Fruit fly (Drosophila melanogaster) whole organism, wandering third instar larva: Measurements from ENCODE around the gene Polr3I.
A peak's percentile ranks its signal among the peaks of the same experiment; 100 is the strongest.

Experiments
- Abd-B ChIP-seq: fragments of >200 bp; optimal IDR thresholded peaks from 2 replicates; lab custom pipeline; 2017; ENCODE audit warnings: missing biosample characterization, missing genetic modification characterization
- CG9705 ChIP-seq: fragments of 200-800 bp; sonication (Bioruptor generic); optimal IDR thresholded peaks from 2 replicates; lab custom pipeline; 2018; ENCODE audit warnings: missing biosample characterization, mild to moderate bottlenecking, missing genetic modification characterization
- HLH106 ChIP-seq: fragments of 200-800 bp; optimal IDR thresholded peaks from 3 replicates; lab custom pipeline; 2019; ENCODE audit warnings: missing biosample characterization, mild to moderate bottlenecking, missing genetic modification characterization, moderate library complexity
- Hr78 ChIP-seq: fragments of >200 bp; optimal IDR thresholded peaks from 2 replicates; lab custom pipeline; 2017; ENCODE audit warnings: missing biosample characterization, missing genetic modification characterization
- Hr83 ChIP-seq: fragments of 200-300 bp; sonication (Bioruptor generic); optimal IDR thresholded peaks from 2 replicates; lab custom pipeline; 2016; ENCODE audit warnings: missing biosample characterization, mild to moderate bottlenecking, missing genetic modification characterization, moderate library complexity; ENCODE audit not compliant: poor library complexity, severe bottlenecking
- Jra ChIP-seq: sonication (Bioruptor generic); optimal IDR thresholded peaks from 2 replicates; lab custom pipeline; 2016; ENCODE audit warnings: missing biosample characterization, missing genetic modification characterization
- Mio ChIP-seq: sonication (Bioruptor generic); optimal IDR thresholded peaks from 2 replicates; lab custom pipeline; 2016; ENCODE audit warnings: missing biosample characterization, missing genetic modification characterization
- Myc ChIP-seq: fragments of >200 bp; optimal IDR thresholded peaks from 2 replicates; lab custom pipeline; 2017
- OdsH ChIP-seq: fragments of 200-800 bp; sonication (Bioruptor generic); optimal IDR thresholded peaks from 2 replicates; lab custom pipeline; 2016; ENCODE audit warnings: missing biosample characterization, mild to moderate bottlenecking, missing genetic modification characterization
- Rel ChIP-seq, 2 experiments: fragments of 200-800 bp; sonication (Bioruptor generic) in 1 of 2; optimal IDR thresholded peaks; 2 replicates in 1 of 2; 3 replicates in 1 of 2; lab custom pipeline; 2016 to 2019; ENCODE audit warnings: mild to moderate bottlenecking in 2 of 2, missing biosample characterization in 2 of 2, missing genetic modification characterization in 2 of 2, moderate library complexity in 1 of 2
- Sp1 ChIP-seq: fragments of 200-800 bp; sonication (Bioruptor generic); optimal IDR thresholded peaks from 3 replicates; lab custom pipeline; 2019; ENCODE audit warnings: missing biosample characterization, mild to moderate bottlenecking, missing genetic modification characterization, moderate library complexity
- brk ChIP-seq: fragments of 200-800 bp; sonication (Bioruptor generic); optimal IDR thresholded peaks from 2 replicates; lab custom pipeline; 2016; ENCODE audit warnings: missing biosample characterization, mild to moderate bottlenecking, missing genetic modification characterization
- dl ChIP-seq, 2 experiments: fragments of 175-275, 200-275 bp in 1 of 2; fragments of 200-275 bp in 1 of 2; sonication (Bioruptor generic); optimal IDR thresholded peaks; lab custom pipeline; 2018; ENCODE audit warnings: mild to moderate bottlenecking in 2 of 2, missing biosample characterization in 2 of 2, missing genetic modification characterization in 2 of 2, moderate library complexity in 2 of 2; ENCODE audit not compliant: partially characterized antibody in 2 of 2, insufficient read depth in 1 of 2
- dmrt93B ChIP-seq: fragments of 200-800 bp; sonication (Bioruptor generic); optimal IDR thresholded peaks from 2 replicates; lab custom pipeline; 2018; ENCODE audit warnings: missing biosample characterization, mild to moderate bottlenecking, missing genetic modification characterization
- ey ChIP-seq: fragments of 200-800 bp; sonication (Bioruptor generic); optimal IDR thresholded peaks from 2 replicates; lab custom pipeline; 2016; ENCODE audit warnings: missing biosample characterization, missing genetic modification characterization
- foxo ChIP-seq, 2 experiments: fragments of 200-800 bp; sonication (Bioruptor generic); optimal IDR thresholded peaks; 2 replicates in 1 of 2; 3 replicates in 1 of 2; lab custom pipeline; 2016 to 2017; ENCODE audit warnings: missing biosample characterization in 2 of 2, missing genetic modification characterization in 2 of 2
- fru ChIP-seq: fragments of 200-800 bp; sonication (Bioruptor generic); optimal IDR thresholded peaks from 3 replicates; lab custom pipeline; 2016; ENCODE audit warnings: missing biosample characterization, mild to moderate bottlenecking, missing genetic modification characterization
- h ChIP-seq: fragments of 200-800 bp; sonication (Bioruptor generic); optimal IDR thresholded peaks from 3 replicates; lab custom pipeline; 2016; ENCODE audit warnings: missing biosample characterization, mild to moderate bottlenecking, missing genetic modification characterization
- lola ChIP-seq: fragments of >200 bp; optimal IDR thresholded peaks from 2 replicates; lab custom pipeline; 2017; ENCODE audit warnings: missing biosample characterization, missing genetic modification characterization
- pan ChIP-seq: fragments of >200 bp; optimal IDR thresholded peaks from 2 replicates; lab custom pipeline; 2017
- psq ChIP-seq: fragments of 200-800 bp; sonication (Bioruptor generic); optimal IDR thresholded peaks from 3 replicates; lab custom pipeline; 2017; ENCODE audit warnings: missing biosample characterization, mild to moderate bottlenecking, missing genetic modification characterization, moderate library complexity
- rgr ChIP-seq: fragments of 200-800 bp; sonication (Bioruptor generic); optimal IDR thresholded peaks from 3 replicates; lab custom pipeline; 2016; ENCODE audit warnings: missing biosample characterization, mild to moderate bottlenecking, missing genetic modification characterization
- sv ChIP-seq: fragments of 200-800 bp; sonication (Bioruptor generic); optimal IDR thresholded peaks from 3 replicates; lab custom pipeline; 2016; ENCODE audit warnings: missing biosample characterization, missing genetic modification characterization
- tai ChIP-seq: sonication (Bioruptor generic); optimal IDR thresholded peaks from 2 replicates; lab custom pipeline; 2016; ENCODE audit warnings: missing biosample characterization, missing genetic modification characterization
- usp ChIP-seq: fragments of >200 bp; optimal IDR thresholded peaks from 2 replicates; lab custom pipeline; 2017; ENCODE audit warnings: missing biosample characterization, missing genetic modification characterization
- woc ChIP-seq: sonication (Bioruptor generic); optimal IDR thresholded peaks from 2 replicates; lab custom pipeline; 2016; ENCODE audit warnings: missing biosample characterization, mild to moderate bottlenecking, missing genetic modification characterization

Gene Polr3I

dm6 chrX:16924069-16924721 lies 39.8 kb downstream of the Polr3I start:
- TF ChIP-seq foxo (GFP tag; optimal IDR thresholded peaks at IDR 0.05; lab: Kevin White, UChicago) (peak in 1 of 2 experiments; percentile 10), Hr78 (GFP tag; lab: Kevin White, UChicago) (no peak), HLH106 (tag; lab: Kevin White, UChicago) (peak; percentile 31), Rel (GFP tag; optimal IDR thresholded peaks at IDR 0.05; lab: Kevin White, UChicago) (no peak), Rel (tag; optimal IDR thresholded peaks at IDR 0.05; lab: Kevin White, UChicago) (peak; percentile 28), sv (GFP tag; lab: Kevin White, UChicago) (no peak), pan (lab: Kevin White, UChicago) (no peak), Sp1 (GFP tag; lab: Kevin White, UChicago) (no peak), h (GFP tag; lab: Kevin White, UChicago) (peak; percentile 83), fru (peak; percentile 6)

DNA sequence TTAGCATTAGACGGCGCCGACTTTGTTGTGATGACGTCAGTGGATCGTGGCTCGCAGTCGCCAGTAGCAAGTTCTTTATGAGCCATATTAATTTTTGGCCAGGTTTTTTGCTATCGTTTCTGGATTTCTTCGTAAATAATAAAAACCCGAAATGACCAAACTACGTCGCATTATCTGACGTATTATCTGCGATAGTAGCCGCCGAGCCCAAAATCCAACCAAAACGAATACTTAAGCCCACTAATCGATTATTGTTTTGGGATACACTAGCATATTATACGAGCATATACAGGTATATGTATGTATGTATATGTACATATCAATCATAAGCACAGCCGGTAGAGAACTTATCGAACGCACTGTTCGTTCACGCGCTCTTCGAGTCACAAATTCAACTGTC lies 42.3 kb downstream of the Polr3I start:
- TF ChIP-seq Jra (no peak), HLH106 (tag; lab: Kevin White, UChicago) (no peak), fru (no peak), usp (GFP tag; lab: Kevin White, UChicago) (no peak), psq (GFP tag; lab: Kevin White, UChicago) (no peak), Hr83 (GFP tag; lab: Kevin White, UChicago) (no peak), lola (no peak), brk (GFP tag; lab: Kevin White, UChicago) (no peak)
- TF ChIP-seq, all 38 proteins: peak for 0

DNA sequence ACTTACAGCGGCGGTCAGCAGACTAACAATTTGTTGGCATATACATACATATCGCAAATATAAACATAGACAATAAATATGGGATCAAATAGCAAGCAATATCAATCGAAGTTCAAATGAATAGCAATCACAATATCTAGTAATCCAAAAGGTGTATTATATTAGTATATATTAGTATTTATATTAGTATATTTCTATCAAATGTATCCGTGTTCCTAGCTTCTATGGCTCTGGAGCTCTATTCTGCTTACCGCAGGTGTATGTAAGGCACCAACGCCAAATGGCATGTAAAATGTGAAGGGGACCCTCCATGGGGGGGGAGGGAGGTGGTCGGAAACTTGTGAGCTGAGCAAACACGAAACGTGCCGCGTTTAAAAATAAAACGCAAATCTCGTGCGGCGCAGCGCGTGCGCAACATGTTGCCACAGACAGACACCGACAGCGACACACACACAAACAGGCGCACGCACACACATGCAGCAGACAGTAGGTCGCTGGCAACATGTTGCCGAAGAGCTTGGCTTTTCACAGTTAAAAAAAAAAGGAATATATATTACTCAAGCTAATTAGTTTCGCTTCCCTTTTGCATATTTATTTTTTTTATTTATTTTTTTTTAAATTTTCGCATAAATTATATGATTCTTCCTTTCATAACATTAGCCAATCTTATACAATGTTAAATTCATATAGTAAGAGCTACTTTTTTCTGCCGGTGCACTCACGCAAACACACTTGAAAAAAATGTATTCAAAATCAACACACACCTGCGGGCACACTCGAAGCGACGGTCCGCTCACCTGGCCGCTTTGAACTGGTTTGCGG lies 46.3 kb downstream of the Polr3I start:
- peak; percentile 38 for TF ChIP-seq OdsH
- TF ChIP-seq CG9705 (GFP tag; lab: Kevin White, UChicago): peak; percentile 60
- peak; percentile 35 for TF ChIP-seq rgr (GFP tag; lab: Kevin White, UChicago)
- TF ChIP-seq Myc: no peak
- TF ChIP-seq foxo (GFP tag; optimal IDR thresholded peaks at IDR 0.05; lab: Kevin White, UChicago): peak in 1 of 2 experiments; percentile 58
- TF ChIP-seq woc (GFP tag; lab: Kevin White, UChicago): peak; percentile 40
- no peak for TF ChIP-seq tai (GFP tag; lab: Kevin White, UChicago)
- no peak for TF ChIP-seq Abd-B (GFP tag; lab: Kevin White, UChicago)
- TF ChIP-seq ey (GFP tag; lab: Kevin White, UChicago): peak; percentile 12
- peak; percentile 87 for TF ChIP-seq Sp1 (GFP tag; lab: Kevin White, UChicago)
- peak; percentile 62 for TF ChIP-seq sv (GFP tag; lab: Kevin White, UChicago)
- TF ChIP-seq fru: peak; percentile 66
- peak; percentile 86 for TF ChIP-seq HLH106 (tag; lab: Kevin White, UChicago)
- no peak for TF ChIP-seq pan (lab: Kevin White, UChicago)
- TF ChIP-seq Rel (GFP tag; optimal IDR thresholded peaks at IDR 0.05; lab: Kevin White, UChicago): no peak
- peak; percentile 34 for TF ChIP-seq Rel (tag; optimal IDR thresholded peaks at IDR 0.05; lab: Kevin White, UChicago)
- peak; percentile 63 for TF ChIP-seq dmrt93B (GFP tag; lab: Kevin White, UChicago)
- peak; percentile 47 for TF ChIP-seq psq (GFP tag; lab: Kevin White, UChicago)
- peak; percentile 59 for TF ChIP-seq h (GFP tag; lab: Kevin White, UChicago)

- TF ChIP-seq fru (peak; percentile 12), h (GFP tag; lab: Kevin White, UChicago) (peak; percentile 35), Mio (GFP tag; lab: Kevin White, UChicago) (no peak), Rel (GFP tag; optimal IDR thresholded peaks at IDR 0.05; lab: Kevin White, UChicago) (no peak), Rel (tag; optimal IDR thresholded peaks at IDR 0.05; lab: Kevin White, UChicago) (peak; percentile 90), CG9705 (GFP tag; lab: Kevin White, UChicago) (peak; percentile 14), dl (GFP tag; optimal IDR thresholded peaks at IDR 0.05; lab: Kevin White, UChicago; ENCODE audit: insufficient read depth in 1 of 2, partially characterized antibody in 2 of 2) (no peak), Hr83 (GFP tag; lab: Kevin White, UChicago) (no peak), foxo (GFP tag; optimal IDR thresholded peaks at IDR 0.05; lab: Kevin White, UChicago) (peak in 1 of 2 experiments; percentile 33), rgr (GFP tag; lab: Kevin White, UChicago) (peak; percentile 1), Myc (peak; percentile 33), HLH106 (tag; lab: Kevin White, UChicago) (peak; percentile 26), tai (GFP tag; lab: Kevin White, UChicago) (no peak)
Observed at dm6 chrX:16931994-16932819, 47.8 kb downstream of the Polr3I start.
